Worm (Caenorhabditis elegans) whole organism, L4/young adult: ENCODE data around the gene F08D12.15.

Experiments used
- W03F9.2 ChIP-seq: fragments of 150-350 bp; optimal IDR thresholded peaks from 2 replicates; lab custom pipeline; 2014; ENCODE audit warnings: missing biosample characterization, missing genetic modification characterization
- dao-5 ChIP-seq: sonication (generic microtip); optimal IDR thresholded peaks from 2 replicates; lab custom pipeline; 2016; ENCODE audit warnings: missing genotype, missing genetic modification characterization, moderate library complexity, missing compliant biosample characterization
- him-1 ChIP-seq: sonication (generic microtip); optimal IDR thresholded peaks from 2 replicates; lab custom pipeline; 2016; ENCODE audit warnings: missing genotype, missing genetic modification reagents, missing genetic modification characterization, missing compliant biosample characterization

DNA sequence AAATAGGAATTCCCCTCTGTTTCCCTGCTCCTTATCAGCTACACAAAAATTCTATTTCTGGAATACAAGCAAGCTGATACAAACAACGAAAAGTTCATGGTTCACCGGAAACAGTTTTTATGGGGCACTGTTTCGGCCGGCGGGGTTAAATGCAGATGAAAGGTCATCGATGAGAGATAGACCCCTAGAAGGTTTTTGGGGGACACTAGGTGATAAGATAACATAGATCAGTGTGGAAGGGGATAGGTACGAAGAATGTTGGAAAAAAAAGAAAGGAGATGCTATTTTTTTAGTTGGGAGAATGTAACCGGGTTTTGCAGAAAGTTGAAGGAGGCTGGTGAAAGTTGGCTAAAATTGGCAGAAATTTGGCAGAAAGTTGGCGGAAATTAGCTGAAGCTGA is 39.1 kb downstream of the F08D12.15 start:
- TF ChIP-seq W03F9.2 (no peak), dao-5 (tag; lab: Kevin White, UChicago) (no peak), him-1 (tag; lab: Kevin White, UChicago) (no peak)
